Worm (Caenorhabditis elegans) whole organism, L2 larva: Measurements from ENCODE around the gene F08C6.5.

ENCODE experiments used
- F13H6.1 ChIP-seq: sonication (generic microtip); optimal IDR thresholded peaks from 2 replicates; lab custom pipeline; 2016; ENCODE audit warnings: missing genetic modification characterization, missing compliant biosample characterization
- R02D3.7 ChIP-seq: fragments of 150-350 bp; optimal IDR thresholded peaks from 2 replicates; lab custom pipeline; 2014; ENCODE audit warnings: missing biosample characterization, missing genetic modification characterization
- blmp-1 ChIP-seq: sonication (generic microtip); optimal IDR thresholded peaks from 2 replicates; lab custom pipeline; 2017; ENCODE audit warnings: missing genetic modification characterization, mild to moderate bottlenecking, missing compliant biosample characterization, antibody characterized with exemption, moderate library complexity; ENCODE audit not compliant: insufficient read depth
- egl-27 ChIP-seq: sonication (generic microtip); optimal IDR thresholded peaks from 3 replicates; lab custom pipeline; 2017; ENCODE audit warnings: missing biosample characterization, missing genetic modification reagents, missing genetic modification characterization
- elt-1 ChIP-seq: fragments of 150-350 bp; optimal IDR thresholded peaks from 2 replicates; lab custom pipeline; 2014; ENCODE audit warnings: missing biosample characterization, missing genetic modification characterization
- fos-1 ChIP-seq: fragments of 150-350 bp; optimal IDR thresholded peaks from 2 replicates; lab custom pipeline; 2014; ENCODE audit warnings: missing biosample characterization, missing genetic modification characterization
- lin-13 ChIP-seq: fragments of 150-350 bp; optimal IDR thresholded peaks from 2 replicates; lab custom pipeline; 2014; ENCODE audit warnings: missing biosample characterization, missing genetic modification reagents, missing genetic modification characterization
- mbf-1 ChIP-seq: sonication (generic microtip); optimal IDR thresholded peaks from 2 replicates; lab custom pipeline; 2017; ENCODE audit warnings: missing biosample characterization, missing genetic modification characterization
- nhr-11 ChIP-seq: fragments of 150-350 bp; optimal IDR thresholded peaks from 2 replicates; lab custom pipeline; 2014; ENCODE audit warnings: missing biosample characterization, missing genetic modification characterization
- nhr-12 ChIP-seq: fragments of 150-350 bp; optimal IDR thresholded peaks from 2 replicates; lab custom pipeline; 2014; ENCODE audit warnings: missing biosample characterization, missing genetic modification characterization
- peb-1 ChIP-seq: fragments of 150-350 bp; optimal IDR thresholded peaks from 2 replicates; lab custom pipeline; 2014; ENCODE audit warnings: missing biosample characterization, missing genetic modification characterization
- snpc-4 ChIP-seq: fragments of 150-350 bp; optimal IDR thresholded peaks from 2 replicates; lab custom pipeline; 2014; ENCODE audit warnings: missing biosample characterization, missing genetic modification characterization
- unc-62 ChIP-seq: fragments of 150-350 bp; optimal IDR thresholded peaks from 2 replicates; lab custom pipeline; 2014; ENCODE audit warnings: missing biosample characterization, missing genetic modification reagents, missing genetic modification characterization
- zag-1 ChIP-seq: fragments of 150-350 bp; optimal IDR thresholded peaks from 2 replicates; lab custom pipeline; 2014; ENCODE audit warnings: missing biosample characterization, missing genetic modification characterization

- TF ChIP-seq fos-1 (tag; lab: Kevin White, UChicago): no peak
- TF ChIP-seq F13H6.1 (tag; lab: Kevin White, UChicago): no peak
- no peak for TF ChIP-seq unc-62 (GFP tag; lab: Kevin White, UChicago)
- TF ChIP-seq R02D3.7 (tag; lab: Kevin White, UChicago): no peak
- TF ChIP-seq snpc-4 (tag; lab: Kevin White, UChicago): no peak
- TF ChIP-seq elt-1 (tag; lab: Kevin White, UChicago): no peak
- no peak for TF ChIP-seq zag-1
- no peak for TF ChIP-seq blmp-1 (tag; lab: Kevin White, UChicago)
- TF ChIP-seq egl-27 (tag; lab: Kevin White, UChicago): no peak
- TF ChIP-seq lin-13 (GFP tag; lab: Kevin White, UChicago): no peak
- TF ChIP-seq mbf-1: no peak
- TF ChIP-seq peb-1 (tag; lab: Kevin White, UChicago): no peak
- no peak for TF ChIP-seq nhr-11 (tag; lab: Kevin White, UChicago)
- no peak for TF ChIP-seq nhr-12 (tag; lab: Kevin White, UChicago)
Measured at ce11 chrX:7583930-7584329, 24.7 kb downstream of the F08C6.5 start.
